Fruit fly (Drosophila melanogaster) whole organism, prepupa: ENCODE data around the gene CG3213.

Experiments
- Blimp-1 ChIP-seq: fragments of 200-800 bp; sonication (Bioruptor generic); optimal IDR thresholded peaks from 3 replicates; lab custom pipeline; 2017; ENCODE audit warnings: missing biosample characterization, missing genetic modification characterization, mild to moderate bottlenecking, moderate library complexity, missing genetic modification reagents
- CG10631 ChIP-seq: fragments of 200-800 bp; sonication (Bioruptor generic); optimal IDR thresholded peaks from 2 replicates; lab custom pipeline; 2016; ENCODE audit warnings: missing biosample characterization, missing genetic modification characterization
- CG10669 ChIP-seq: fragments of 200-800 bp; sonication (Bioruptor generic); optimal IDR thresholded peaks from 3 replicates; lab custom pipeline; 2018; ENCODE audit warnings: missing biosample characterization, mild to moderate bottlenecking, missing genetic modification characterization, moderate library complexity
- CG11294 ChIP-seq: fragments of 200-800 bp; sonication (Bioruptor generic); IDR thresholded peaks from 2 replicates; pipeline ENCODE4 v1.3.6; 2022; ENCODE audit warnings: missing biosample characterization, missing genetic modification characterization
- CG11762 ChIP-seq: fragments of 200-800 bp; sonication (Bioruptor generic); optimal IDR thresholded peaks from 3 replicates; lab custom pipeline; 2016; ENCODE audit warnings: missing biosample characterization, missing genetic modification characterization; ENCODE audit not compliant: insufficient read depth
- CG11902 ChIP-seq: fragments of 200-800 bp; sonication (Bioruptor generic); optimal IDR thresholded peaks from 3 replicates; lab custom pipeline; 2016; ENCODE audit warnings: missing biosample characterization, missing genetic modification characterization
- CG1621 ChIP-seq: fragments of 200-800 bp; sonication (Bioruptor generic); optimal IDR thresholded peaks from 3 replicates; lab custom pipeline; 2018; ENCODE audit warnings: missing biosample characterization, mild to moderate bottlenecking, missing genetic modification characterization
- CG16779 ChIP-seq: fragments of 200-800 bp; sonication (Bioruptor generic); optimal IDR thresholded peaks from 3 replicates; lab custom pipeline; 2017; ENCODE audit warnings: missing biosample characterization, mild to moderate bottlenecking, missing genetic modification characterization
- CG3032 ChIP-seq: fragments of 200-800 bp; optimal IDR thresholded peaks from 2 replicates; lab custom pipeline; 2019; ENCODE audit warnings: missing biosample characterization, mild to moderate bottlenecking, missing genetic modification characterization, moderate library complexity
- CG31627 ChIP-seq: fragments of 200-800 bp; sonication (Bioruptor generic); optimal IDR thresholded peaks from 3 replicates; lab custom pipeline; 2016; ENCODE audit warnings: missing biosample characterization, missing genetic modification characterization
- CG34406 ChIP-seq: fragments of 200-800 bp; sonication (Bioruptor generic); optimal IDR thresholded peaks from 3 replicates; lab custom pipeline; 2016; ENCODE audit warnings: missing biosample characterization, missing genetic modification characterization
- CG6163 ChIP-seq: fragments of 200-800 bp; sonication (Bioruptor generic); IDR thresholded peaks from 3 replicates; pipeline ENCODE4 v1.3.6; 2022; ENCODE audit warnings: missing biosample characterization, missing genetic modification characterization
- CG6792 ChIP-seq: fragments of 200-800 bp; sonication (Bioruptor generic); optimal IDR thresholded peaks from 3 replicates; lab custom pipeline; 2016; ENCODE audit warnings: missing biosample characterization, missing genetic modification characterization
- CG6808 ChIP-seq: fragments of 200-800 bp; sonication (Bioruptor generic); optimal IDR thresholded peaks from 3 replicates; lab custom pipeline; 2017; ENCODE audit warnings: missing biosample characterization, missing genetic modification characterization, mild to moderate bottlenecking, moderate library complexity, missing genetic modification reagents
- CG7368 ChIP-seq: fragments of 200-800 bp; sonication (Bioruptor generic); optimal IDR thresholded peaks from 3 replicates; lab custom pipeline; 2016; ENCODE audit warnings: missing biosample characterization, missing genetic modification characterization
- CG8119 ChIP-seq: fragments of 200-800 bp; sonication (Bioruptor generic); IDR thresholded peaks from 3 replicates; pipeline ENCODE4 v1.3.6; 2022; ENCODE audit warnings: missing biosample characterization, missing genetic modification characterization
- CG8319 ChIP-seq: fragments of 200-800 bp; sonication (Bioruptor generic); optimal IDR thresholded peaks from 3 replicates; lab custom pipeline; 2016; ENCODE audit warnings: missing biosample characterization, missing genetic modification characterization
- CG8632 ChIP-seq: fragments of 200-800 bp; sonication (Bioruptor generic); optimal IDR thresholded peaks from 3 replicates; lab custom pipeline; 2016; ENCODE audit warnings: missing biosample characterization, missing genetic modification characterization
- Eip75B ChIP-seq: fragments of 200-800 bp; sonication (Bioruptor generic); optimal IDR thresholded peaks from 3 replicates; lab custom pipeline; 2016; ENCODE audit warnings: missing biosample characterization, missing genetic modification characterization
- Eip78C ChIP-seq: fragments of 200-800 bp; sonication (Bioruptor generic); peaks from one replicate; lab custom pipeline; 2016; ENCODE audit warnings: missing biosample characterization, missing genetic modification characterization
- Ets96B ChIP-seq: fragments of 200-800 bp; optimal IDR thresholded peaks from 2 replicates; lab custom pipeline; 2019; ENCODE audit warnings: missing biosample characterization, mild to moderate bottlenecking, missing genetic modification characterization, moderate library complexity
- Gug ChIP-seq: fragments of 200-800 bp; sonication (Bioruptor generic); IDR thresholded peaks from 2 replicates; pipeline ENCODE4 v1.3.6; 2022; ENCODE audit warnings: missing biosample characterization, missing genetic modification characterization
- Hr39 ChIP-seq: fragments of 200-800 bp; sonication (Bioruptor generic); optimal IDR thresholded peaks from 2 replicates; lab custom pipeline; 2016; ENCODE audit warnings: missing biosample characterization, missing genetic modification characterization
- Hr4 ChIP-seq: fragments of 200-800 bp; sonication (Bioruptor generic); optimal IDR thresholded peaks from 3 replicates; lab custom pipeline; 2016; ENCODE audit warnings: missing biosample characterization, missing genetic modification characterization
- Lpt ChIP-seq: fragments of 200-800 bp; sonication (Bioruptor generic); optimal IDR thresholded peaks from 3 replicates; lab custom pipeline; 2016; ENCODE audit warnings: missing biosample characterization, missing genetic modification characterization
- Met ChIP-seq: fragments of 200-800 bp; sonication (Bioruptor generic); optimal IDR thresholded peaks from 3 replicates; lab custom pipeline; 2016; ENCODE audit warnings: missing biosample characterization, missing genetic modification characterization
- Sox102F ChIP-seq: fragments of 200-800 bp; sonication (Bioruptor generic); optimal IDR thresholded peaks from 2 replicates; lab custom pipeline; 2016; ENCODE audit warnings: missing biosample characterization, mild to moderate bottlenecking, missing genetic modification characterization
- Sox14 ChIP-seq: fragments of 200-800 bp; sonication (Bioruptor generic); optimal IDR thresholded peaks from 3 replicates; lab custom pipeline; 2016; ENCODE audit warnings: missing biosample characterization, missing genetic modification characterization
- achi ChIP-seq: fragments of 200-800 bp; sonication (Bioruptor generic); optimal IDR thresholded peaks from 3 replicates; lab custom pipeline; 2016; ENCODE audit warnings: missing biosample characterization, missing genetic modification characterization
- acj6 ChIP-seq: fragments of 200-800 bp; sonication (Bioruptor generic); optimal IDR thresholded peaks from 3 replicates; lab custom pipeline; 2016; ENCODE audit warnings: missing biosample characterization, missing genetic modification characterization
- cyc ChIP-seq: fragments of 200-800 bp; sonication (Bioruptor generic); optimal IDR thresholded peaks from 3 replicates; lab custom pipeline; 2016; ENCODE audit warnings: missing biosample characterization, missing genetic modification characterization
- dsx ChIP-seq: fragments of 200-800 bp; optimal IDR thresholded peaks from 3 replicates; lab custom pipeline; 2019; ENCODE audit warnings: missing biosample characterization, mild to moderate bottlenecking, missing genetic modification characterization, moderate library complexity; ENCODE audit not compliant: poor library complexity, severe bottlenecking
- eg ChIP-seq: fragments of 200-800 bp; sonication (Bioruptor generic); IDR thresholded peaks from 3 replicates; pipeline ENCODE4 v1.3.6; 2022; ENCODE audit warnings: missing biosample characterization, missing genetic modification characterization
- esn ChIP-seq: fragments of 200-800 bp; sonication (Bioruptor generic); optimal IDR thresholded peaks from 2 replicates; lab custom pipeline; 2016; ENCODE audit warnings: missing biosample characterization, mild to moderate bottlenecking, missing genetic modification characterization, moderate library complexity
- fd59A ChIP-seq: fragments of 200-800 bp; sonication (Bioruptor generic); optimal IDR thresholded peaks from 2 replicates; lab custom pipeline; 2017; ENCODE audit warnings: missing biosample characterization, mild to moderate bottlenecking, missing genetic modification characterization, missing genetic modification reagents
- fd85E ChIP-seq: fragments of 200-800 bp; sonication (Bioruptor generic); optimal IDR thresholded peaks from 3 replicates; lab custom pipeline; 2016; ENCODE audit warnings: missing biosample characterization, missing genetic modification characterization
- lz ChIP-seq: fragments of 200-800 bp; sonication (Bioruptor generic); optimal IDR thresholded peaks from 3 replicates; lab custom pipeline; 2016; ENCODE audit warnings: missing biosample characterization, missing genetic modification characterization
- net ChIP-seq: fragments of 200-800 bp; sonication (Bioruptor generic); optimal IDR thresholded peaks from 3 replicates; lab custom pipeline; 2016; ENCODE audit warnings: missing biosample characterization, missing genetic modification characterization
- salr ChIP-seq, 2 experiments: fragments of 200-800 bp; sonication (Bioruptor generic); optimal IDR thresholded peaks; 3 replicates each; lab custom pipeline; 2016 to 2018; ENCODE audit warnings: missing biosample characterization in 2 of 2, missing genetic modification characterization in 2 of 2, mild to moderate bottlenecking in 1 of 2
- spab ChIP-seq: fragments of 200-800 bp; sonication (Bioruptor generic); optimal IDR thresholded peaks from 2 replicates; lab custom pipeline; 2017; ENCODE audit warnings: missing biosample characterization, mild to moderate bottlenecking, missing genetic modification characterization, missing genetic modification reagents
- ss ChIP-seq, 2 experiments: fragments of 200-800 bp; sonication (Bioruptor generic); optimal IDR thresholded peaks; 2 replicates in 1 of 2; 3 replicates in 1 of 2; lab custom pipeline; 2017 to 2018; ENCODE audit warnings: mild to moderate bottlenecking in 2 of 2, missing biosample characterization in 2 of 2, missing genetic modification characterization in 2 of 2, moderate library complexity in 1 of 2
- svp ChIP-seq: fragments of 200-800 bp; sonication (Bioruptor generic); peaks from one replicate; lab custom pipeline; 2016; ENCODE audit warnings: missing biosample characterization, missing genetic modification characterization
- topi ChIP-seq: fragments of 200-800 bp; sonication (Bioruptor generic); optimal IDR thresholded peaks from 3 replicates; lab custom pipeline; 2016; ENCODE audit warnings: missing biosample characterization, missing genetic modification characterization
- vri ChIP-seq: fragments of 200-800 bp; sonication (Bioruptor generic); optimal IDR thresholded peaks from 3 replicates; lab custom pipeline; 2016; ENCODE audit warnings: missing biosample characterization, mild to moderate bottlenecking, missing genetic modification characterization

CG3213 gene

DNA sequence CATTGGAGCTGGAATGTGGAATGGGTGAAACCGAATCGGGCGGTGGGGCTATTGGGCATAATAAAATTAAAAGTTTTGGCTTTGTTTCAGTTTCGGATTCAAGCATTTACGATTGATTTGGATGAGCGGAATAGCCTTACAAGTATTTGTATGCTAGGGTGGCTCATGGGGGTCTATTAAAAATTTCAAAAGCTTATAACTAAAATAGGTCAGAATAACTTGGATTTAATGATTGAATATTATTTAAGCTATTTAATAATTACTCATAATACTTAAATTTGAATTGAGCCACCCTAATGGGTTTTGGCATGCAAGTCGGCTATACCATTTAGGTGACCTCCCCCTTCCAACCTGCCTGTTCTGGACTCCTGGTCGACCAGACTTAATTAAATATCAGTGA, 40.2 kb upstream of the CG3213 start (continued):
- no peak for TF ChIP-seq CG16779 (tag; lab: Kevin White, UChicago)
- TF ChIP-seq Sox102F (GFP tag; lab: Kevin White, UChicago): peak; percentile 38
- TF ChIP-seq CG11762 (GFP tag; lab: Kevin White, UChicago): peak; percentile 1
- TF ChIP-seq CG8319 (GFP tag; lab: Kevin White, UChicago): no peak
- no peak for TF ChIP-seq eg (GFP tag; lab: Robert Waterston, UW)
- TF ChIP-seq Hr4 (GFP tag; lab: Kevin White, UChicago): no peak
- TF ChIP-seq spab (GFP tag; lab: Kevin White, UChicago): no peak
- peak; percentile 33 for TF ChIP-seq acj6 (GFP tag; lab: Kevin White, UChicago)
- TF ChIP-seq Blimp-1 (GFP tag; lab: Kevin White, UChicago): no peak
- peak; percentile 32 for TF ChIP-seq CG10669
- TF ChIP-seq CG3032 (tag; lab: Kevin White, UChicago): peak; percentile 14
- no peak for TF ChIP-seq CG6808 (GFP tag; lab: Kevin White, UChicago)
- TF ChIP-seq ss (GFP tag; optimal IDR thresholded peaks at IDR 0.05; lab: Kevin White, UChicago): no peak
- peak; percentile 18 for TF ChIP-seq CG34406 (GFP tag; lab: Kevin White, UChicago)
- no peak for TF ChIP-seq Hr39 (GFP tag; lab: Kevin White, UChicago)
- TF ChIP-seq salr (GFP tag; optimal IDR thresholded peaks at IDR 0.05; lab: Kevin White, UChicago): no peak
- no peak for TF ChIP-seq Lpt
- TF ChIP-seq CG1621: no peak
- peak; percentile 27 for TF ChIP-seq CG10631

DNA sequence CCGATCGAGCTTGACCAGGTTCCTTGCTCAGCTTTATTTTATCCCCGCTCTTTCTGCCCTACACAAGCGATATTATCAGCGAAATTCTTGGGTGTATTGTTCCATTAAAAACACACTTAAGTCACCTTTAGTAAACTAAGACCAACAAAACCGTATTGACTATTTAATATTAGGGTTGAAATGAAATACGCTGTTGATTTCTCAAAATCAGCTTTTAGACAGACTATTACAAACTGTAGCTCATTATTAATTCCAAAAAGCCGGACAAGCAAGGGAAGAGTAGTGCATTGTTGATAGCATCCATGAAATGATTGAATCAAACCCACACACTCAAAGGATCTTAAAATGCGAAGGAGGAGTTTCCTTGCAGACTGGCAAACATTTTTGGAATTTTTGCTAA, 38.8 kb upstream of the CG3213 start:
- peak; percentile 51 for TF ChIP-seq CG10669
- peak; percentile 12 for TF ChIP-seq spab (GFP tag; lab: Kevin White, UChicago)
- peak; percentile 9 for TF ChIP-seq CG34406 (GFP tag; lab: Kevin White, UChicago)
- TF ChIP-seq svp (GFP tag; lab: Kevin White, UChicago): peak; percentile 37
- TF ChIP-seq topi (GFP tag; lab: Kevin White, UChicago): peak; percentile 32
- TF ChIP-seq Lpt: no peak
- peak; percentile 12 for TF ChIP-seq CG11902 (GFP tag; lab: Kevin White, UChicago)
- peak; percentile 52 for TF ChIP-seq Ets96B (tag; lab: Kevin White, UChicago)
- no peak for TF ChIP-seq net
- peak; percentile 11 for TF ChIP-seq CG6808 (GFP tag; lab: Kevin White, UChicago)
- TF ChIP-seq cyc: peak; percentile 14
- no peak for TF ChIP-seq Eip75B (GFP tag; lab: Kevin White, UChicago)
- TF ChIP-seq Blimp-1 (GFP tag; lab: Kevin White, UChicago): no peak
- TF ChIP-seq Eip78C: peak; percentile 46
- peak; percentile 52 for TF ChIP-seq CG3032 (tag; lab: Kevin White, UChicago)

DNA sequence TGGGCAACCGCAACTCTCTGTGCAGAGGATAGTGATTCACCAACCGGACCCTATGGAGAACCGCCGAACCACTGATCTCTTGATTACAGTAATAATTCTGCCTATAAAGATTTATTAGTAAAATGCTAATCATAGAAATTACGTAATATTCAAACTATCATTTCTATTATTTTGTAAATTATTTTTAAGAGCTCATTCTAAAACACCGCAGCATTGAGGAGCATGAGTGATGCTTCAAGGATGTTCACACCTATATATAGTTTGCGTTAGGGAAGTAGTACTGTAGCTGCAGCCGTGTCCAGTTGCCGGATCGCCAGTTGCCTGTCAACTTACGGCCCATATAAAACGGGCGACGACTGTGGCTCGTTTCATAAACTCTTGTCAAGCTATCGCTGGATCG, 38.0 kb upstream of the CG3213 start:
- TF ChIP-seq lz (no peak), fd85E (GFP tag; lab: Kevin White, UChicago) (no peak), CG6808 (GFP tag; lab: Kevin White, UChicago) (peak; percentile 40), eg (GFP tag; lab: Robert Waterston, UW) (0 out of 3 replicates have a peak, but pooled peaks have one; percentile 15), Lpt (peak; percentile 16), net (peak; percentile 53), CG10669 (peak; percentile 47), Sox14 (GFP tag; lab: Kevin White, UChicago) (peak; percentile 10), CG6163 (GFP tag; lab: Robert Waterston, UW) (peak; percentile 61; the same call in 1 of the 3 replicates), esn (GFP tag; lab: Kevin White, UChicago) (no peak), ss (GFP tag; optimal IDR thresholded peaks at IDR 0.05; lab: Kevin White, UChicago) (peak in 1 of 2 experiments; percentile 59), CG34406 (GFP tag; lab: Kevin White, UChicago) (no peak), Gug (peak; percentile 32; the same call in 1 of the 2 replicates), Ets96B (tag; lab: Kevin White, UChicago) (peak; percentile 72), achi (GFP tag; lab: Kevin White, UChicago) (peak; percentile 56), CG11294 (GFP tag; lab: Robert Waterston, UW) (no peak), acj6 (GFP tag; lab: Kevin White, UChicago) (peak; percentile 33), CG31627 (no peak), CG6792 (peak; percentile 31), dsx (GFP tag; lab: Kevin White, UChicago) (peak; percentile 63), CG10631 (peak; percentile 58), CG8632 (GFP tag; lab: Kevin White, UChicago) (peak; percentile 31), Eip75B (GFP tag; lab: Kevin White, UChicago) (peak; percentile 53), CG8119 (GFP tag; lab: Robert Waterston, UW) (peak; percentile 53; the same call in 2 of the 3 replicates), vri (GFP tag; lab: Kevin White, UChicago) (no peak), fd59A (GFP tag; lab: Kevin White, UChicago) (peak; percentile 52), CG3032 (tag; lab: Kevin White, UChicago) (peak; percentile 60), CG8319 (GFP tag; lab: Kevin White, UChicago) (no peak), CG1621 (peak; percentile 68), salr (GFP tag; optimal IDR thresholded peaks at IDR 0.05; lab: Kevin White, UChicago) (peak in 1 of 2 experiments; percentile 15), CG16779 (tag; lab: Kevin White, UChicago) (no peak), Eip78C (peak; percentile 89), CG7368 (no peak), Met (peak; percentile 8)
